Worm (Caenorhabditis elegans): ENCODE data around the gene pges-2.

- no peak for TF ChIP-seq zag-1 (tag; optimal IDR thresholded peaks at IDR 0.05)
- TF ChIP-seq ztf-11 (tag; optimal IDR thresholded peaks at IDR 0.05): no peak
- no peak for TF ChIP-seq fos-1 (tag; optimal IDR thresholded peaks at IDR 0.05)
- TF ChIP-seq elt-2 (tag; optimal IDR thresholded peaks at IDR 0.05): no peak
- TF ChIP-seq lin-15B (tag; optimal IDR thresholded peaks at IDR 0.05): no peak
Observed at ce11 chrIV:10345486-10345885, 22.1 kb downstream of the pges-2 start.
